Fruit fly (Drosophila melanogaster) whole organism, prepupa: ENCODE data around the gene CG7963.
A peak's percentile ranks its signal among the peaks of the same experiment; 100 is the strongest.

ENCODE experiments used
- Blimp-1 ChIP-seq: fragments of 200-800 bp; sonication (Bioruptor generic); optimal IDR thresholded peaks from 3 replicates; lab custom pipeline; 2017; ENCODE audit warnings: missing biosample characterization, missing genetic modification characterization, mild to moderate bottlenecking, moderate library complexity, missing genetic modification reagents
- CG10631 ChIP-seq: fragments of 200-800 bp; sonication (Bioruptor generic); optimal IDR thresholded peaks from 2 replicates; lab custom pipeline; 2016; ENCODE audit warnings: missing biosample characterization, missing genetic modification characterization
- CG10669 ChIP-seq: fragments of 200-800 bp; sonication (Bioruptor generic); optimal IDR thresholded peaks from 3 replicates; lab custom pipeline; 2018; ENCODE audit warnings: missing biosample characterization, mild to moderate bottlenecking, missing genetic modification characterization, moderate library complexity
- CG11762 ChIP-seq: fragments of 200-800 bp; sonication (Bioruptor generic); optimal IDR thresholded peaks from 3 replicates; lab custom pipeline; 2016; ENCODE audit warnings: missing biosample characterization, missing genetic modification characterization; ENCODE audit not compliant: insufficient read depth
- CG16779 ChIP-seq: fragments of 200-800 bp; sonication (Bioruptor generic); optimal IDR thresholded peaks from 3 replicates; lab custom pipeline; 2017; ENCODE audit warnings: missing biosample characterization, mild to moderate bottlenecking, missing genetic modification characterization
- CG3032 ChIP-seq: fragments of 200-800 bp; optimal IDR thresholded peaks from 2 replicates; lab custom pipeline; 2019; ENCODE audit warnings: missing biosample characterization, mild to moderate bottlenecking, missing genetic modification characterization, moderate library complexity
- CG31627 ChIP-seq: fragments of 200-800 bp; sonication (Bioruptor generic); optimal IDR thresholded peaks from 3 replicates; lab custom pipeline; 2016; ENCODE audit warnings: missing biosample characterization, missing genetic modification characterization
- CG32006 ChIP-seq: fragments of 200-800 bp; sonication (Bioruptor generic); optimal IDR thresholded peaks from 3 replicates; lab custom pipeline; 2017; ENCODE audit warnings: missing biosample characterization, mild to moderate bottlenecking, missing genetic modification characterization
- CG4318 ChIP-seq: fragments of 200-800 bp; sonication (Bioruptor generic); optimal IDR thresholded peaks from 3 replicates; lab custom pipeline; 2017; ENCODE audit warnings: missing biosample characterization, mild to moderate bottlenecking, missing genetic modification characterization
- CG6163 ChIP-seq: fragments of 200-800 bp; sonication (Bioruptor generic); IDR thresholded peaks from 3 replicates; pipeline ENCODE4 v1.3.6; 2022; ENCODE audit warnings: missing biosample characterization, missing genetic modification characterization
- CG6276 ChIP-seq: fragments of 200-800 bp; sonication (Bioruptor generic); optimal IDR thresholded peaks from 2 replicates; lab custom pipeline; 2017; ENCODE audit warnings: missing biosample characterization, mild to moderate bottlenecking, missing genetic modification characterization
- CG6792 ChIP-seq: fragments of 200-800 bp; sonication (Bioruptor generic); optimal IDR thresholded peaks from 3 replicates; lab custom pipeline; 2016; ENCODE audit warnings: missing biosample characterization, missing genetic modification characterization
- CG8319 ChIP-seq: fragments of 200-800 bp; sonication (Bioruptor generic); optimal IDR thresholded peaks from 3 replicates; lab custom pipeline; 2016; ENCODE audit warnings: missing biosample characterization, missing genetic modification characterization
- CG8632 ChIP-seq: fragments of 200-800 bp; sonication (Bioruptor generic); optimal IDR thresholded peaks from 3 replicates; lab custom pipeline; 2016; ENCODE audit warnings: missing biosample characterization, missing genetic modification characterization
- Eip93F ChIP-seq: fragments of 200-800 bp; sonication (Bioruptor generic); optimal IDR thresholded peaks from 2 replicates; lab custom pipeline; 2016; ENCODE audit warnings: missing biosample characterization, mild to moderate bottlenecking, missing genetic modification characterization
- Ets21C ChIP-seq: fragments of 200-800 bp; sonication (Bioruptor generic); optimal IDR thresholded peaks from 3 replicates; lab custom pipeline; 2016; ENCODE audit warnings: missing biosample characterization, missing genetic modification characterization
- Ets96B ChIP-seq: fragments of 200-800 bp; optimal IDR thresholded peaks from 2 replicates; lab custom pipeline; 2019; ENCODE audit warnings: missing biosample characterization, mild to moderate bottlenecking, missing genetic modification characterization, moderate library complexity
- Gug ChIP-seq: fragments of 200-800 bp; sonication (Bioruptor generic); IDR thresholded peaks from 2 replicates; pipeline ENCODE4 v1.3.6; 2022; ENCODE audit warnings: missing biosample characterization, missing genetic modification characterization
- Hr38 ChIP-seq: sonication (Bioruptor generic); optimal IDR thresholded peaks from 2 replicates; lab custom pipeline; 2016; ENCODE audit warnings: missing biosample characterization, missing genetic modification characterization
- Hr39 ChIP-seq: fragments of 200-800 bp; sonication (Bioruptor generic); optimal IDR thresholded peaks from 2 replicates; lab custom pipeline; 2016; ENCODE audit warnings: missing biosample characterization, missing genetic modification characterization
- Hr4 ChIP-seq: fragments of 200-800 bp; sonication (Bioruptor generic); optimal IDR thresholded peaks from 3 replicates; lab custom pipeline; 2016; ENCODE audit warnings: missing biosample characterization, missing genetic modification characterization
- Met ChIP-seq: fragments of 200-800 bp; sonication (Bioruptor generic); optimal IDR thresholded peaks from 3 replicates; lab custom pipeline; 2016; ENCODE audit warnings: missing biosample characterization, missing genetic modification characterization
- Smox ChIP-seq: fragments of 200-800 bp; sonication (Bioruptor generic); optimal IDR thresholded peaks from 3 replicates; lab custom pipeline; 2016; ENCODE audit warnings: missing biosample characterization, missing genetic modification characterization
- Sox102F ChIP-seq: fragments of 200-800 bp; sonication (Bioruptor generic); optimal IDR thresholded peaks from 2 replicates; lab custom pipeline; 2016; ENCODE audit warnings: missing biosample characterization, mild to moderate bottlenecking, missing genetic modification characterization
- Sox15 ChIP-seq: fragments of 200-800 bp; sonication (Bioruptor generic); optimal IDR thresholded peaks from 3 replicates; lab custom pipeline; 2016; ENCODE audit warnings: missing biosample characterization, missing genetic modification characterization
- achi ChIP-seq: fragments of 200-800 bp; sonication (Bioruptor generic); optimal IDR thresholded peaks from 3 replicates; lab custom pipeline; 2016; ENCODE audit warnings: missing biosample characterization, missing genetic modification characterization
- dac ChIP-seq: fragments of 200-800 bp; sonication (Bioruptor generic); optimal IDR thresholded peaks from 2 replicates; lab custom pipeline; 2017; ENCODE audit warnings: missing biosample characterization, mild to moderate bottlenecking, missing genetic modification characterization
- dsx ChIP-seq: fragments of 200-800 bp; optimal IDR thresholded peaks from 3 replicates; lab custom pipeline; 2019; ENCODE audit warnings: missing biosample characterization, mild to moderate bottlenecking, missing genetic modification characterization, moderate library complexity; ENCODE audit not compliant: poor library complexity, severe bottlenecking
- eg ChIP-seq: fragments of 200-800 bp; sonication (Bioruptor generic); IDR thresholded peaks from 3 replicates; pipeline ENCODE4 v1.3.6; 2022; ENCODE audit warnings: missing biosample characterization, missing genetic modification characterization
- esn ChIP-seq: fragments of 200-800 bp; sonication (Bioruptor generic); optimal IDR thresholded peaks from 2 replicates; lab custom pipeline; 2016; ENCODE audit warnings: missing biosample characterization, mild to moderate bottlenecking, missing genetic modification characterization, moderate library complexity
- fd85E ChIP-seq: fragments of 200-800 bp; sonication (Bioruptor generic); optimal IDR thresholded peaks from 3 replicates; lab custom pipeline; 2016; ENCODE audit warnings: missing biosample characterization, missing genetic modification characterization
- fkh ChIP-seq: fragments of 200-800 bp; sonication (Bioruptor generic); optimal IDR thresholded peaks from 3 replicates; lab custom pipeline; 2017; ENCODE audit warnings: missing biosample characterization, mild to moderate bottlenecking, missing genetic modification characterization, moderate library complexity
- lz ChIP-seq: fragments of 200-800 bp; sonication (Bioruptor generic); optimal IDR thresholded peaks from 3 replicates; lab custom pipeline; 2016; ENCODE audit warnings: missing biosample characterization, missing genetic modification characterization
- net ChIP-seq: fragments of 200-800 bp; sonication (Bioruptor generic); optimal IDR thresholded peaks from 3 replicates; lab custom pipeline; 2016; ENCODE audit warnings: missing biosample characterization, missing genetic modification characterization
- salr ChIP-seq, 2 experiments: fragments of 200-800 bp; sonication (Bioruptor generic); optimal IDR thresholded peaks; 3 replicates each; lab custom pipeline; 2016 to 2018; ENCODE audit warnings: missing biosample characterization in 2 of 2, missing genetic modification characterization in 2 of 2, mild to moderate bottlenecking in 1 of 2

The CG7963 gene

dm6 chr3R:8317709-8318335 is 44.8 kb upstream of the CG7963 start (continued):
- no peak for TF ChIP-seq Gug (GFP tag; lab: Robert Waterston, UW)
- TF ChIP-seq Met (GFP tag; lab: Kevin White, UChicago), result no peak
- TF ChIP-seq achi, result no peak
- TF ChIP-seq CG10631 (GFP tag; lab: Kevin White, UChicago), result no peak
- TF ChIP-seq CG8319 (GFP tag; lab: Kevin White, UChicago), result no peak
- TF ChIP-seq esn (GFP tag; lab: Kevin White, UChicago), result no peak
- TF ChIP-seq CG6163 (GFP tag; lab: Robert Waterston, UW), result peak; percentile 54; the same call in 2 of the 3 replicates
- TF ChIP-seq Sox15 (GFP tag; lab: Kevin White, UChicago), result no peak
- no peak for TF ChIP-seq salr (GFP tag; optimal IDR thresholded peaks at IDR 0.05; lab: Kevin White, UChicago)
- peak; percentile 71 for TF ChIP-seq eg (GFP tag; lab: Robert Waterston, UW)
- no peak for TF ChIP-seq CG6276 (GFP tag; lab: Kevin White, UChicago)
- no peak for TF ChIP-seq dac (GFP tag; lab: Kevin White, UChicago)
- no peak for TF ChIP-seq Eip93F (GFP tag; lab: Kevin White, UChicago)
- TF ChIP-seq Ets21C (GFP tag; lab: Kevin White, UChicago), result no peak
- TF ChIP-seq Smox (GFP tag; lab: Kevin White, UChicago), result no peak
- TF ChIP-seq fkh (GFP tag; lab: Kevin White, UChicago), result peak; percentile 47
- TF ChIP-seq net (GFP tag; lab: Kevin White, UChicago), result peak; percentile 20

dm6 chr3R:8321447-8321846 is 41.2 kb upstream of the CG7963 start, which contains the start of gene Or85a:
Or85a (plus strand) TSS chr3R:8321747.
- no peak for TF ChIP-seq Met (GFP tag; lab: Kevin White, UChicago)
- TF ChIP-seq CG8319 (GFP tag; lab: Kevin White, UChicago), result no peak
- no peak for TF ChIP-seq CG3032
- TF ChIP-seq Ets96B (tag; lab: Kevin White, UChicago), result no peak
- no peak for TF ChIP-seq net (GFP tag; lab: Kevin White, UChicago)

dm6 chr3R:8324016-8324415 is 38.6 kb upstream of the CG7963 start, which contains the start of gene CG7443:
CG7443 (plus strand) TSS chr3R:8324316.
- TF ChIP-seq Hr4 (GFP tag; lab: Kevin White, UChicago), result no peak
- TF ChIP-seq CG4318 (GFP tag; lab: Kevin White, UChicago), result no peak
- TF ChIP-seq CG6792, result no peak
- TF ChIP-seq CG16779, result no peak
- TF ChIP-seq dac (GFP tag; lab: Kevin White, UChicago), result no peak
- no peak for TF ChIP-seq fd85E
- TF ChIP-seq Hr39, result no peak
- no peak for TF ChIP-seq Ets96B (tag; lab: Kevin White, UChicago)
- no peak for TF ChIP-seq CG8632 (GFP tag; lab: Kevin White, UChicago)
- TF ChIP-seq achi, result no peak
- no peak for TF ChIP-seq CG11762 (GFP tag; lab: Kevin White, UChicago)
- no peak for TF ChIP-seq CG31627 (GFP tag; lab: Kevin White, UChicago)
- TF ChIP-seq CG32006 (GFP tag; lab: Kevin White, UChicago), result no peak
- no peak for TF ChIP-seq CG10669 (GFP tag; lab: Kevin White, UChicago)
- no peak for TF ChIP-seq Sox102F
- TF ChIP-seq esn (GFP tag; lab: Kevin White, UChicago), result no peak
- TF ChIP-seq Blimp-1 (GFP tag; lab: Kevin White, UChicago), result no peak
- TF ChIP-seq lz (GFP tag; lab: Kevin White, UChicago), result no peak

dm6 chr3R:8326884-8327283 is 35.7 kb upstream of the CG7963 start:
- TF ChIP-seq fkh (GFP tag; lab: Kevin White, UChicago) (peak; percentile 33), Hr38 (no peak), dsx (GFP tag; lab: Kevin White, UChicago) (no peak), net (GFP tag; lab: Kevin White, UChicago) (no peak)
